Fruit fly (Drosophila melanogaster) whole organism: Measurements from ENCODE around the gene Elo68beta.

ENCODE experiments used
- CG8478 ChIP-seq: fragments of >200 bp; optimal IDR thresholded peaks from 2 replicates; lab custom pipeline; 2018; ENCODE audit warnings: inconsistent platforms
- Dll ChIP-seq: fragments of >200 bp; optimal IDR thresholded peaks from 2 replicates; lab custom pipeline; 2017
- EcR ChIP-seq, 2 experiments: fragments of >200 bp; optimal IDR thresholded peaks; 2 replicates each; lab custom pipeline; 2017; ENCODE audit warnings: missing biosample characterization in 2 of 2, missing genetic modification characterization in 2 of 2, missing genetic modification reagents in 2 of 2
- pan ChIP-seq: fragments of >200 bp; optimal IDR thresholded peaks from 2 replicates; lab custom pipeline; 2017
- psq ChIP-seq: fragments of >200 bp; optimal IDR thresholded peaks from 2 replicates; lab custom pipeline; 2017
- usp ChIP-seq: fragments of >200 bp; optimal IDR thresholded peaks from 2 replicates; lab custom pipeline; 2017; ENCODE audit warnings: missing biosample characterization, missing genetic modification characterization, mixed read lengths

The Elo68beta gene

DNA sequence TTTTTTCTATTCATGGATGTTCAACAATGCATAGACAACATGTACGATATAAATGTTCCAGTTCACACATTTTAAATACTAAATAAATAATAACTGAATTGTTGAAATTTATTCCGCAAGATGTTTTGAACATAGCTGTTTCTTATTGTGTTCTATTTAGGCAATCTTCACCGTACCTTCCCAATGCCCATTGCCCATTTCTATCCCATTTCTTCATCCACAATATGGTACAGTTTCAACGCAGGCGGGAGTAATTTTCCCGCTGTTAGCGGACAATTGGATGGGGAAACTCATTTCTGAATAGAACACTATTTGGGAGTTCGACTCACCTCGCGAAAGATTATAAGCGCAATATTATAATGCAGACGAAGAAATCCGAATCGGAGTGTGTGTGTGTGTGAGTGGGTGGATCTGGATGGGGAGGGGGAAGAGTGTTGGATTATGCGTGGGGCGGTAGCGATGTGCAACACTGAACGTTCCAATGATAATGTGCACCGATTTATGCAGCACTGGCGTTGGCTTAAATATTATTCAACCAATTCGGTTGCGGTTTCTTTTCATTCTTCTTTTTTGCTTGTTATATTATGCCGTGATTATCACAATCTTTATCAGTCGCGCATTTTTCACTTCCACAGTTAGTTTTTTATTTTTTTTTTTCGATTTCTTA lies 9.4 kb downstream of the Elo68beta start:
- TF ChIP-seq usp (GFP tag; lab: Kevin White, UChicago) (no peak), psq (lab: Kevin White, UChicago) (no peak), pan (lab: Kevin White, UChicago) (no peak), EcR (GFP tag; optimal IDR thresholded peaks at IDR 0.05; lab: Kevin White, UChicago) (no peak), Dll (lab: Kevin White, UChicago) (no peak), CG8478 (no peak)

DNA sequence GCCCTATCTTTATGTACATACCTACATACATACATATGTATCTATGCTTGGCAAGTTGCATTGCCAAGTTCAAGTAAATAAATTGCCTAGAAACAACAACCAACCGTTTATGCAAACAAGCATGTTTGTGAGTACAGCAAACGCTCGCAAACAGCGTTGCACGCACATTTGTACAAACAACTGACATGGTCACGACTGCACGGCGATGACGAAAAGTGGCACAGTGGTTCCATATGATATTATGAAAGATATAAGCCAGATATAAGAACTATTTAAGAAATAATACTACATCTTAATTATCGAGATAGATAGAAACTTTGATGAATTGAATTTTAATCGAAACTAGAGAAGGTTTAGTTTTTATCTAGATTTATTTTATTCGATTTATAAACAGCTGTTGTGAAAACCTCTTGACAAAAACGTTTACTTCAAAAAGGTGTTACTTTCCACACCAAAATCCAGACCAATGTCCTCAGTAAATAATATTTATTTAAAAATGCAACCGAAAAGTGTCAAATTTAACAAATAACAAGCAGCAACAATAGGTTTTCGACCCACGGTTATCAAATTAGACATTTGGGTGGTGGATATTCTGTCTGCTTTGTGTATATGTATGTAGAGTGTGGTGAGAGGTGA lies 11.6 kb downstream of the Elo68beta start:
- TF ChIP-seq EcR (GFP tag; optimal IDR thresholded peaks at IDR 0.05; lab: Kevin White, UChicago) = no peak
- TF ChIP-seq pan (lab: Kevin White, UChicago) = no peak
- no peak for TF ChIP-seq psq (lab: Kevin White, UChicago)
- no peak for TF ChIP-seq CG8478
- TF ChIP-seq Dll (lab: Kevin White, UChicago) = no peak
- TF ChIP-seq usp (GFP tag; lab: Kevin White, UChicago) = no peak

DNA sequence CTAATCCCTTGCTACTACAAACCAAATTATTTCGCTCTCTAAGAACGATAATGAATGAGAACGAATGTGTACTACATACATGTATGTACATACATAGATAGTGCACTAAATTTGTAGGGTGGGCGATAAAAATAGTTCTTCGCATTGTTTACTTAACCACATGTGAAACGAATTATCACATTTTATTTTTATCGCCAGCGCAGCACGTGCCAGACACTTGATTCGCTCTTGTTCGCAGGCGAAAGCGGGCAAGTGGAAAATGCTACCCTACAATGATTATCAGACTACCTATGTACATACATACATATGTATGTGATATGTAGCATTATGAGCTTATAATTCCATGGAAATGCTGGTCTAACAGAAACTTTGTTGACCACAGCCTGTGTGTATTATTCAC lies 15.7 kb downstream of the Elo68beta start:
- TF ChIP-seq pan (lab: Kevin White, UChicago) = no peak
- TF ChIP-seq usp (GFP tag; lab: Kevin White, UChicago) = no peak
- no peak for TF ChIP-seq Dll (lab: Kevin White, UChicago)
- no peak for TF ChIP-seq psq (lab: Kevin White, UChicago)
- no peak for TF ChIP-seq CG8478
- TF ChIP-seq EcR (GFP tag; optimal IDR thresholded peaks at IDR 0.05; lab: Kevin White, UChicago) = no peak

DNA sequence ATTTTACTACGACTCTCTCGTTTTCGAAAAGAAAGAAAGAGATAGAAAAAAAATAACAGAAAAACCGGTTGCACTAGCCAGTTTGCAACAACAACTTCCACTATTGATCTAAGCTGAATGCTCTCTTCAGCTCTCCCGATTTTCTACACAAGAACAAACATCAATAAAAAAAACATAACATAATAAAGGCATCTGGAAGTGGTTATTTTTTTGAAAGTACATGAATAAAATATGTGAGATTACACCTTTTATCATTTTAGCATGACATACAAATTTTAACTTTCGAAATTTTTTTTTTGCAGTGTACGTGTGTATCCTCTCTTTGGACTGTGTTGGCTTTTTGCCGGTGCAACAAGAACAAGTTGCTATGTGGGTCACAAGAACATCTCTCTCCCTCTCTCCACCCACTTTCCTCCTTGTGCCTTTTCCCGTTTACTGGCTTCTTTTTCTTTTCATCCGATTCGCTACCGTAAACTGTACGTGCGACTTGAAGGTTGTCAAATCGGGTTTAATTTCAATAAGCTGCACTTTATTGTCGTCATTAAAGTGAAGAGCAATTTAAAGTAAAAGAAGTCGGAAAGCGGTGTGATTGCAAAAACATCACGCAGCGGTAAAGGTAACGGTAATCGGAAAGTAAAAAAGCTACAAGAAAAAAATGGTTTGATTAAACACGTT lies 16.8 kb downstream of the Elo68beta start:
- TF ChIP-seq pan (lab: Kevin White, UChicago) (no peak), Dll (lab: Kevin White, UChicago) (no peak)

DNA sequence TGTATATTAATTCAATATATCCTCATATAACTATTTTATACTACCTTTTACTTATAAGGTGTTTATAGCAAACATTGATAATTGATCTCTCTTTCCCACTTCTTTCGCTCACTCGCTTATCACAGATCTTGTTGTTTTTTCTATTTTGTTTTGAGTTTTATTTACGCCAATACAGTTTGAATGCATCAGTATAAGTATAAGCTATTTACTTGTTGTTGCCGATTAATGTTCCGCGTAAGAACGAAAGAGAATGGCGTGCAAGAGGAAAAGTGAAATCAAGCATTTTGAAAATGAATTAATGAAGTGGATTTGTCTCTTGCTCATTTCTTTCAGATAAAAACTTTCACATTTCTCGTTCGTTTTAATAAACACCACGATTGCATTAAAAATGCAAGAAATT lies 17.9 kb downstream of the Elo68beta start:
- no peak for TF ChIP-seq pan (lab: Kevin White, UChicago)
- no peak for TF ChIP-seq EcR (GFP tag; optimal IDR thresholded peaks at IDR 0.05; lab: Kevin White, UChicago)
- no peak for TF ChIP-seq Dll (lab: Kevin White, UChicago)
- TF ChIP-seq psq (lab: Kevin White, UChicago) = no peak
- no peak for TF ChIP-seq CG8478
- TF ChIP-seq usp (GFP tag; lab: Kevin White, UChicago) = no peak

DNA sequence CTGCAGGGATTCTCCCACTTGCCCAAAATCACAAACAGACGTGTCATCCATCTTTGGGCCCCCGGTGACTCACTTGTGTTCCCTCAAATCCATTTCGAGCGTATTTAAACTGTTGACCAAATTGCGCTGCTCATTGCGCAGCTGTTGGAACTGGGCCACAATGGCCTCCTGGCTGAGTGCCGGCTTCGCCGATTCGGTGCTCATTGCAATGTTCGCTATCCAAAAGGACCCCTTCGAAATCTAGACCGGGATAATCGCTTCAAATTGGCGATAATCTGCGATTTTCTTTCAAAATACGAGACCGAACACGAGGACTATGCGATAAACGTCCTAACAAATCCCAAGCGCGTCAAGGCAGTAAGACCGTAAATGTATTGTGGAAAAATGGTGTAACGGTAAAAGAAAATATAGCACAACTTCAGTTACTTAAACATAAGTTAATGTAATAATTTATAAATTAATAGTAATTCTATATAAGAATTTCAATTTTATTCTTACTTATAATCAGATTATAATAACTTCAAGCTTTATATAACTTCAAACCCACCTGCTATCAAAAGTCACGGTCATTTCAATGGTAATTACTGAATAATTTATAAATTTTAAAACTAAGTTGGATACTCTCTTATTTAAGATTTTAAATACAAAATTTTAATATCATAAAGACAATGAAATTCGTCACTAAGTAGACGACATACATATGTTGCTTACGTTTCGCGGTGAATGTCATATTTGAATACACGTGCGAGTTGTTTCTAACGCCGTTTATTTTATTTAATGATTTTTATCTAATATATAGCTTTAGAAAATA lies 27.2 kb downstream of the Elo68beta start, which contains the start of the genes Pfdn2 and Noc1:
TSS of gene Pfdn2 (minus strand) at position 346 of the 811 bp plus-strand sequence.
TSS of gene Noc1 (plus strand) at position 727 of the 811 bp plus-strand sequence.
- no peak for TF ChIP-seq usp (GFP tag; lab: Kevin White, UChicago)
- no peak for TF ChIP-seq Dll (lab: Kevin White, UChicago)
- TF ChIP-seq CG8478 = no peak
- no peak for TF ChIP-seq psq (lab: Kevin White, UChicago)
- TF ChIP-seq EcR (GFP tag; optimal IDR thresholded peaks at IDR 0.05; lab: Kevin White, UChicago) = no peak
- no peak for TF ChIP-seq pan (lab: Kevin White, UChicago)

DNA sequence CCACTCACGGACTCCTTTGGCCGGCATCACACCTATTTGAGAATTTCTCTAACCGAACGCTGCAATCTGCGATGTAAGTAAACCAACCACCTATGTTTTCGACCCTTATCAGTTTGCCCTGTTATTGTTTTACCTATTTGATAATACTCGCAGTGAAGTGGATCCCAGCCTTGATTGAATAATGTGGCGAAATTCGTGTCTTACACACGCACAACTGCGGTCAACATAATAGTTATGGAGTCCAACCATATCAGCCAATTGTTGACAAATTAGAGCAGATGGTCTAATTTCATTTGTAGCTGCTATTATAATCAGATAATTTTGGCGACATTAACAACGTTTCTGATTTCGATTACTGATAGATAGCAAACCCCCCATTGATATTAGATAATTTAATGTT lies 30.4 kb downstream of the Elo68beta start:
- TF ChIP-seq pan (lab: Kevin White, UChicago) (no peak), EcR (GFP tag; optimal IDR thresholded peaks at IDR 0.05; lab: Kevin White, UChicago) (no peak), psq (lab: Kevin White, UChicago) (no peak), Dll (lab: Kevin White, UChicago) (no peak), usp (GFP tag; lab: Kevin White, UChicago) (no peak), CG8478 (no peak)

DNA sequence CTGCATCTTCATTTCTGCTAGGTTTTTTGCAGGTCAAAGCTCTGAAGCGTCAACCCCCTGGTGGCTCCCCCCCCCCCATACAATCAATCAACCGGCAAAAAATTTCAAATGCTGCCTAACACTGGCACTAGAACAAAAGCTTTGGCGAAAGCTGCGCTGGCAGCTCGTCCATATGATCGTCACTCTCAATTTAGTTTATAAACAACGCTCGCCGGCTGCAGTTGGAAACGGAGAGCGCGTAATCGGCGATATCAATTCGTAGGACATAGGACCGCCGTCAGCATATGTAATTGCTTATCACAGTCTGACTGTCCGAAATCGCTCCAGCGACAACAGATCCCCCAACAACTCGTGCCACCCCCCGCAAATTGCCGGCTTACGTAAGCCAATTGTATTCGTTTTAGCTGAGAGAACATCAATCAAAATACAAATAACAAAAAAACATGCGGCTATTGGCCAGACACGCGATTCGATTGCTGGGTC lies 31.1 kb downstream of the Elo68beta start, which contains the start of gene Mocs1:
TSS of gene Mocs1 (plus strand) at position 155 of the 483 bp plus-strand sequence.
- no peak for TF ChIP-seq CG8478
- no peak for TF ChIP-seq usp (GFP tag; lab: Kevin White, UChicago)
- no peak for TF ChIP-seq pan (lab: Kevin White, UChicago)
- no peak for TF ChIP-seq Dll (lab: Kevin White, UChicago)
- no peak for TF ChIP-seq psq (lab: Kevin White, UChicago)
- no peak for TF ChIP-seq EcR (GFP tag; optimal IDR thresholded peaks at IDR 0.05; lab: Kevin White, UChicago)

DNA sequence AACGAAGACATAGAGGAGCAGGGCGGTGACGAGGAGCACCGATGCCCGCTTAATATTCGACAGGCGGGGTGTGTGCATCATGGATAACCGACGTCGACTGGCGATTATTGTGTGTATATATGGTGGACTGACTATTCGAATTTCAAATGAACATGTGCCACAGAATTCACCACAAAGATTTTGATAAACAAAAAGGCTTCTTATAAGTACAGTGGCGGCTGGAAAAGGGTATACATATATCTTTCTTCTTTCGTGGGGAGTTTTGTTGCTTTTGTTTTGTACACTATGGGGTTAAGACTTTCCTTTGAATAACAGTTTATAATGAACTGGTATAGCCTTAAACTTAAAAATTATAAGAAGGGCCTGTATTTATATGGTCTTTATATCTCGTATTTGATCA lies 31.7 kb downstream of the Elo68beta start, which contains the start of gene CG6310:
TSS of gene CG6310 (minus strand) at position 101 of the 400 bp plus-strand sequence.
- TF ChIP-seq psq (lab: Kevin White, UChicago) (no peak), EcR (GFP tag; optimal IDR thresholded peaks at IDR 0.05; lab: Kevin White, UChicago) (no peak), Dll (lab: Kevin White, UChicago) (no peak), usp (GFP tag; lab: Kevin White, UChicago) (no peak), CG8478 (no peak), pan (lab: Kevin White, UChicago) (no peak)

DNA sequence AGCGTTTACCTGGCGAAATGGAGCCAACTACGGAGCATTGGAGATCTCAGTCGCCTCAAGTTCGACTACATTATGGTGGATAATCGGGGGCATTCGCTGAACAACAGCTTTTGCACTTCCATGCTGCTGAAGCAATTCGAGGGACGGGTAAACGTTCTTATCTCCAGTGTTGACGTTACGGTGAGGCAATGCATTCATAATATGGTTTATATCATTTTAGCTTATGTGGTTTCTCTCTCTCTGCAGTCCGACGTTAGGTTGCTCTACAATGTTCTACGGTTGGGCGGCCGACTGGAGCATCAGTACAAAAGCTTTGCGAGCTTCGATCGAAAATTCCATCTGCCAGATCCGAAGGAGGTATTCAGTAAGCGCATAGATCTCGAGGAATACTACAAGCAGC lies 35.6 kb downstream of the Elo68beta start:
- TF ChIP-seq psq (lab: Kevin White, UChicago) = no peak
- TF ChIP-seq EcR (GFP tag; optimal IDR thresholded peaks at IDR 0.05; lab: Kevin White, UChicago) = no peak
- no peak for TF ChIP-seq Dll (lab: Kevin White, UChicago)
